Worm (Caenorhabditis elegans) whole organism, late embryonic: ENCODE measurements around the gene nhr-143.

Experiments used
- K02D7.2 ChIP-seq: sonication (generic microtip); optimal IDR thresholded peaks from 2 replicates; lab custom pipeline; 2017; ENCODE audit warnings: mild to moderate bottlenecking, missing genetic modification characterization, missing compliant biosample characterization
- T23F11.4 ChIP-seq: fragments of 200-800 bp; sonication (Bioruptor generic); optimal IDR thresholded peaks from 2 replicates; lab custom pipeline; 2018; ENCODE audit warnings: mild to moderate bottlenecking, missing genetic modification characterization, missing compliant biosample characterization
- ama-1 ChIP-seq: fragments of 150-350 bp; optimal IDR thresholded peaks from 2 replicates; lab custom pipeline; 2014
- ceh-18 ChIP-seq: sonication (generic microtip); optimal IDR thresholded peaks from 2 replicates; lab custom pipeline; 2016; ENCODE audit warnings: missing genetic modification characterization, missing compliant biosample characterization
- ceh-24 ChIP-seq: sonication (generic microtip); optimal IDR thresholded peaks from 2 replicates; lab custom pipeline; 2016; ENCODE audit warnings: mild to moderate bottlenecking, missing genetic modification characterization, missing compliant biosample characterization
- ceh-9 ChIP-seq: sonication (generic microtip); optimal IDR thresholded peaks from 2 replicates; lab custom pipeline; 2016; ENCODE audit warnings: mild to moderate bottlenecking, missing genetic modification characterization, inconsistent platforms, missing compliant biosample characterization
- fkh-10 ChIP-seq: fragments of 150-350 bp; optimal IDR thresholded peaks from 2 replicates; lab custom pipeline; 2014; ENCODE audit warnings: missing biosample characterization, missing genetic modification reagents, missing genetic modification characterization
- hlh-13 ChIP-seq: fragments of 200-800 bp; sonication (Bioruptor generic); optimal IDR thresholded peaks from 2 replicates; lab custom pipeline; 2018; ENCODE audit warnings: mild to moderate bottlenecking, missing genetic modification characterization, missing compliant biosample characterization
- hlh-30 ChIP-seq: sonication (generic microtip); optimal IDR thresholded peaks from 2 replicates; lab custom pipeline; 2017; ENCODE audit warnings: antibody characterized with exemption, missing genetic modification characterization, missing compliant biosample characterization; ENCODE audit not compliant: insufficient read depth
- hlh-6 ChIP-seq: sonication (generic microtip); optimal IDR thresholded peaks from 2 replicates; lab custom pipeline; 2016; ENCODE audit warnings: missing genotype, missing genetic modification characterization, missing compliant biosample characterization
- lim-6 ChIP-seq: sonication (generic microtip); optimal IDR thresholded peaks from 2 replicates; lab custom pipeline; 2016; ENCODE audit warnings: missing genetic modification characterization, missing compliant biosample characterization
- pag-3 ChIP-seq: sonication (generic microtip); optimal IDR thresholded peaks from 2 replicates; lab custom pipeline; 2016; ENCODE audit warnings: missing compliant biosample characterization, missing genetic modification characterization, borderline replicate concordance
- pax-1 ChIP-seq: fragments of 150-350 bp; optimal IDR thresholded peaks from 2 replicates; lab custom pipeline; 2014; ENCODE audit warnings: missing biosample characterization, missing genetic modification characterization
- pqm-1 ChIP-seq: sonication (generic microtip); optimal IDR thresholded peaks from 2 replicates; lab custom pipeline; 2016; ENCODE audit warnings: missing genetic modification characterization, missing compliant biosample characterization

DNA sequence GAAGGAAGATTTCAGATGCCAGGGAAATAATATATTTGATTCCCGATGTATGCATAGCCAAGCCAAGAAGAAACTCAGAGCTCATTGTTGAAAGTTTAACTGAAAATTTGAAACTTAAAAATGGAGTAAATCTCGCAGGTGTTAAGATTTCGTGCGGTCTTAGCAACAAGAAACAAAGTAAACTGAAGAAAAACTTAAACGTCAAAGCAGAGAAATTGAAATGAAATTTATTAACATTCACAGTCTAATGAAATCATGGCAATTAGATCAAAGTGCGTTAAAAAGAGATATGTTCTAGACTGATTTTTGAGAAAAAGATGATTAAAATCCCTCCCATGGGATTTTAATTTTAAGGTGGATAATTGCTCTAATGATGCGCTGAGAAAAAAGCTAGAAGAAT, 6.1 kb upstream of the nhr-143 start, which contains the start of gene str-84:
- TF ChIP-seq lim-6 (tag; lab: Kevin White, UChicago) = no peak
- no peak for TF ChIP-seq K02D7.2
- TF ChIP-seq ceh-18 (tag; lab: Kevin White, UChicago) = no peak
- TF ChIP-seq hlh-30 = no peak
- no peak for TF ChIP-seq T23F11.4
- TF ChIP-seq hlh-6 (tag; lab: Kevin White, UChicago) = no peak
- no peak for TF ChIP-seq ceh-24 (tag; lab: Kevin White, UChicago)
- TF ChIP-seq pag-3 = no peak
- no peak for TF ChIP-seq pqm-1
- no peak for TF ChIP-seq ceh-9 (tag; lab: Kevin White, UChicago)
- TF ChIP-seq fkh-10 (GFP tag; lab: Kevin White, UChicago) = no peak
- TF ChIP-seq pax-1 (tag; lab: Kevin White, UChicago) = no peak
- no peak for TF ChIP-seq hlh-13 (GFP tag; lab: Kevin White, UChicago)
- no peak for TF ChIP-seq ama-1 (lab: Kevin White, UChicago)
